Fruit fly (Drosophila melanogaster) whole organism, embryonic: ENCODE data around the gene ClC-a.

Experiments
- Asciz ChIP-seq: fragments of 200-800 bp; sonication (Bioruptor generic); optimal IDR thresholded peaks from 2 replicates; lab custom pipeline; 2017; ENCODE audit warnings: missing biosample characterization, mild to moderate bottlenecking, missing genetic modification characterization, missing genetic modification reagents
- Atf-2 ChIP-seq: fragments of 200-800 bp; sonication (Bioruptor generic); optimal IDR thresholded peaks from 2 replicates; lab custom pipeline; 2016; ENCODE audit warnings: missing biosample characterization, missing genetic modification characterization
- Bdp1 ChIP-seq: fragments of 200-800 bp; sonication (Bioruptor generic); optimal IDR thresholded peaks from 3 replicates; lab custom pipeline; 2016; ENCODE audit warnings: missing biosample characterization, missing genetic modification characterization
- CG10654 ChIP-seq: fragments of 200-800 bp; sonication (Bioruptor generic); optimal IDR thresholded peaks from 2 replicates; lab custom pipeline; 2016; ENCODE audit warnings: missing biosample characterization, missing genetic modification characterization
- CG12942 ChIP-seq: fragments of 200-800 bp; sonication (Bioruptor generic); optimal IDR thresholded peaks from 3 replicates; lab custom pipeline; 2016; ENCODE audit warnings: missing biosample characterization, missing genetic modification characterization
- CG13775 ChIP-seq: fragments of 200-800 bp; sonication (Bioruptor generic); optimal IDR thresholded peaks from 3 replicates; lab custom pipeline; 2017; ENCODE audit warnings: missing biosample characterization, mild to moderate bottlenecking, missing genetic modification characterization
- CG14014 ChIP-seq: fragments of 200-800 bp; sonication (Bioruptor generic); IDR thresholded peaks from 2 replicates; pipeline ENCODE4 v1.3.6; 2022; ENCODE audit warnings: missing biosample characterization, missing genetic modification characterization
- CG14965 ChIP-seq: fragments of 200-800 bp; sonication (Bioruptor generic); optimal IDR thresholded peaks from 2 replicates; lab custom pipeline; 2016; ENCODE audit warnings: missing biosample characterization, missing genetic modification characterization, borderline replicate concordance
- CG1602 ChIP-seq: fragments of 200-800 bp; sonication (Bioruptor generic); optimal IDR thresholded peaks from 3 replicates; lab custom pipeline; 2016; ENCODE audit warnings: missing biosample characterization, missing genetic modification characterization
- CG2889 ChIP-seq: fragments of 200-800 bp; sonication (Bioruptor generic); IDR thresholded peaks from 3 replicates; pipeline ENCODE4 v1.3.6; 2022; ENCODE audit warnings: missing biosample characterization, missing genetic modification characterization
- CG31365 ChIP-seq: fragments of 200-800 bp; sonication (Bioruptor generic); optimal IDR thresholded peaks from 2 replicates; lab custom pipeline; 2018; ENCODE audit warnings: missing biosample characterization, mild to moderate bottlenecking, missing genetic modification characterization
- CG3847 ChIP-seq: fragments of 200-800 bp; sonication (Bioruptor generic); IDR thresholded peaks from 2 replicates; pipeline ENCODE4 v1.3.6; 2022; ENCODE audit warnings: missing biosample characterization, missing genetic modification characterization
- CG4282 ChIP-seq: fragments of 200-800 bp; sonication (Bioruptor generic); optimal IDR thresholded peaks from 2 replicates; lab custom pipeline; 2016; ENCODE audit warnings: missing biosample characterization, missing genetic modification characterization
- CG4424 ChIP-seq: fragments of 200-800 bp; sonication (Bioruptor generic); optimal IDR thresholded peaks from 3 replicates; lab custom pipeline; 2016; ENCODE audit warnings: missing biosample characterization, missing genetic modification characterization
- CG7357 ChIP-seq: fragments of 200-800 bp; sonication (Bioruptor generic); IDR thresholded peaks from 3 replicates; pipeline ENCODE4 v1.3.6; 2022; ENCODE audit warnings: missing biosample characterization, missing genetic modification characterization
- CG7963 ChIP-seq: fragments of 200-800 bp; sonication (Bioruptor generic); IDR thresholded peaks from 3 replicates; pipeline ENCODE4 v1.3.6; 2022; ENCODE audit warnings: missing biosample characterization, missing genetic modification characterization; ENCODE audit not compliant: partially characterized antibody
- CG8089 ChIP-seq: fragments of 200-800 bp; sonication (Bioruptor generic); optimal IDR thresholded peaks from 3 replicates; lab custom pipeline; 2016; ENCODE audit warnings: missing biosample characterization, missing genetic modification characterization
- CG9932 ChIP-seq: fragments of 200-800 bp; sonication (Bioruptor generic); IDR thresholded peaks from 2 replicates; pipeline ENCODE4 v1.3.6; 2022; ENCODE audit warnings: missing biosample characterization, missing genetic modification characterization
- CTCF ChIP-seq: fragments of 200-800 bp; sonication (Bioruptor generic); optimal IDR thresholded peaks from 2 replicates; lab custom pipeline; 2017; ENCODE audit warnings: missing biosample characterization, mild to moderate bottlenecking, missing genetic modification characterization, moderate library complexity
- CkIIα-i1 ChIP-seq: fragments of 200-800 bp; sonication (Bioruptor generic); IDR thresholded peaks from 2 replicates; pipeline ENCODE4 v1.3.6; 2022; ENCODE audit warnings: missing biosample characterization, missing genetic modification characterization
- CrebB ChIP-seq: fragments of 200-800 bp; sonication (Bioruptor generic); optimal IDR thresholded peaks from 3 replicates; lab custom pipeline; 2018; ENCODE audit warnings: missing biosample characterization, mild to moderate bottlenecking, missing genetic modification characterization
- ERR ChIP-seq: fragments of 200-800 bp; sonication (Bioruptor generic); optimal IDR thresholded peaks from 2 replicates; lab custom pipeline; 2016; ENCODE audit warnings: missing biosample characterization, missing genetic modification characterization
- Fer3 ChIP-seq: fragments of 200-800 bp; sonication (Bioruptor generic); optimal IDR thresholded peaks from 2 replicates; lab custom pipeline; 2018; ENCODE audit warnings: missing biosample characterization, mild to moderate bottlenecking, missing genetic modification characterization, moderate library complexity
- Gsc ChIP-seq: fragments of 200-800 bp; sonication (Bioruptor generic); IDR thresholded peaks from 2 replicates; pipeline ENCODE4 v1.3.6; 2022; ENCODE audit warnings: missing biosample characterization, missing genetic modification characterization
- H2.0 ChIP-seq: fragments of 200-800 bp; sonication (Bioruptor generic); IDR thresholded peaks from 2 replicates; pipeline ENCODE4 v1.3.6; 2022; ENCODE audit warnings: missing biosample characterization, missing genetic modification characterization
- NfI ChIP-seq: fragments of 200-800 bp; sonication (Bioruptor generic); optimal IDR thresholded peaks from 3 replicates; lab custom pipeline; 2018; ENCODE audit warnings: missing biosample characterization, mild to moderate bottlenecking, missing genetic modification characterization, moderate library complexity
- PHDP ChIP-seq: fragments of 200-800 bp; sonication (Bioruptor generic); optimal IDR thresholded peaks from 3 replicates; lab custom pipeline; 2018; ENCODE audit warnings: missing biosample characterization, mild to moderate bottlenecking, missing genetic modification characterization, moderate library complexity
- Rfx ChIP-seq: fragments of 200-800 bp; sonication (Bioruptor generic); IDR thresholded peaks from 2 replicates; pipeline ENCODE4 v1.3.6; 2022; ENCODE audit warnings: missing biosample characterization, missing genetic modification characterization
- ara ChIP-seq: fragments of 200-800 bp; sonication (Bioruptor generic); IDR thresholded peaks from 2 replicates; pipeline ENCODE4 v1.3.6; 2022; ENCODE audit warnings: missing biosample characterization, missing genetic modification characterization
- ci ChIP-seq: fragments of 200-800 bp; sonication (Bioruptor generic); IDR thresholded peaks from 3 replicates; pipeline ENCODE4 v1.3.6; 2022; ENCODE audit warnings: missing biosample characterization, missing genetic modification characterization
- crc ChIP-seq: fragments of 200-800 bp; sonication (Bioruptor generic); optimal IDR thresholded peaks from 2 replicates; lab custom pipeline; 2016; ENCODE audit warnings: missing biosample characterization, missing genetic modification characterization
- dati ChIP-seq: fragments of 200-800 bp; sonication (Bioruptor generic); IDR thresholded peaks from 2 replicates; pipeline ENCODE4 v1.3.6; 2022; ENCODE audit warnings: missing biosample characterization, missing genetic modification characterization
- eyg ChIP-seq: fragments of 200-800 bp; sonication (Bioruptor generic); optimal IDR thresholded peaks from 3 replicates; lab custom pipeline; 2016; ENCODE audit warnings: missing biosample characterization, missing genetic modification characterization
- fru ChIP-seq: fragments of >200 bp; optimal IDR thresholded peaks from 2 replicates; lab custom pipeline; 2017
- gce ChIP-seq: fragments of 200-800 bp; sonication (Bioruptor generic); IDR thresholded peaks from 3 replicates; pipeline ENCODE4 v1.3.6; 2022; ENCODE audit warnings: missing biosample characterization, missing genetic modification characterization
- hkb ChIP-seq, 2 experiments: fragments of 200-800 bp in 1 of 2; fragments of >200 bp in 1 of 2; sonication (Bioruptor generic) in 1 of 2; IDR thresholded peaks in 1 of 2; optimal IDR thresholded peaks in 1 of 2; 2 replicates each; pipeline versions ENCODE4 v1.3.6 to Lab custom; 2017 to 2022; ENCODE audit warnings: missing biosample characterization in 1 of 2, missing genetic modification characterization in 1 of 2
- knrl ChIP-seq: fragments of 200-800 bp; sonication (Bioruptor generic); IDR thresholded peaks from 3 replicates; pipeline ENCODE4 v1.3.6; 2022; ENCODE audit warnings: missing biosample characterization, missing genetic modification characterization; ENCODE audit not compliant: partially characterized antibody
- lilli ChIP-seq: fragments of 200-800 bp; sonication (Bioruptor generic); optimal IDR thresholded peaks from 3 replicates; lab custom pipeline; 2016; ENCODE audit warnings: missing biosample characterization, missing genetic modification characterization
- odd ChIP-seq: fragments of 200-800 bp; sonication (Bioruptor generic); optimal IDR thresholded peaks from 2 replicates; lab custom pipeline; 2017; ENCODE audit warnings: missing biosample characterization, mild to moderate bottlenecking, missing genetic modification characterization
- peb ChIP-seq: fragments of 200-800 bp; sonication (Bioruptor generic); IDR thresholded peaks from 2 replicates; pipeline ENCODE4 v1.3.6; 2022; ENCODE audit warnings: missing biosample characterization, missing genetic modification characterization
- scrt ChIP-seq: fragments of 200-800 bp; sonication (Bioruptor generic); optimal IDR thresholded peaks from 2 replicates; lab custom pipeline; 2018; ENCODE audit warnings: missing biosample characterization, mild to moderate bottlenecking, missing genetic modification characterization, moderate library complexity
- sisA ChIP-seq: fragments of 200-800 bp; sonication (Bioruptor generic); IDR thresholded peaks from 2 replicates; pipeline ENCODE4 v1.3.6; 2022; ENCODE audit warnings: missing biosample characterization, missing genetic modification characterization
- sug ChIP-seq: fragments of 200-800 bp; optimal IDR thresholded peaks from 2 replicates; lab custom pipeline; 2019; ENCODE audit warnings: missing biosample characterization, mild to moderate bottlenecking, missing genetic modification characterization, moderate library complexity
- tll ChIP-seq, 2 experiments: fragments of 200-800 bp in 1 of 2; fragments of >200 bp in 1 of 2; sonication (Bioruptor generic) in 1 of 2; optimal IDR thresholded peaks; 2 replicates each; lab custom pipeline; 2017 to 2019; ENCODE audit warnings: missing biosample characterization in 2 of 2, missing genetic modification characterization in 2 of 2, mild to moderate bottlenecking in 1 of 2, moderate library complexity in 1 of 2
- trem ChIP-seq: fragments of 200-800 bp; optimal IDR thresholded peaks from 3 replicates; lab custom pipeline; 2019; ENCODE audit warnings: missing biosample characterization, mild to moderate bottlenecking, missing genetic modification characterization, moderate library complexity
- tup ChIP-seq: fragments of 200-800 bp; sonication (Bioruptor generic); optimal IDR thresholded peaks from 2 replicates; lab custom pipeline; 2016; ENCODE audit warnings: missing biosample characterization, mild to moderate bottlenecking, missing genetic modification characterization, moderate library complexity
- usp ChIP-seq: fragments of >200 bp; optimal IDR thresholded peaks from 2 replicates; lab custom pipeline; 2017; ENCODE audit warnings: missing biosample characterization, missing genetic modification characterization
- vvl ChIP-seq: fragments of 200-800 bp; sonication (Bioruptor generic); IDR thresholded peaks from 2 replicates; pipeline ENCODE4 v1.3.6; 2022; ENCODE audit warnings: missing biosample characterization, missing genetic modification characterization
- yki ChIP-seq: fragments of >200 bp; optimal IDR thresholded peaks from 3 replicates; lab custom pipeline; 2018
- zfh1 ChIP-seq: fragments of 200-800 bp; sonication (Bioruptor generic); IDR thresholded peaks from 3 replicates; pipeline ENCODE4 v1.3.6; 2022; ENCODE audit warnings: missing biosample characterization, missing genetic modification characterization

Gene ClC-a

dm6 chr3R:11849378-11850249, 36.6 kb upstream of the ClC-a start (continued):
- peak; percentile 83 for TF ChIP-seq CG7357 (GFP tag; lab: Robert Waterston, UW)
- no peak for TF ChIP-seq hkb (optimal IDR thresholded peaks at IDR 0.05; lab: Kevin White, UChicago)
- TF ChIP-seq hkb (GFP tag; IDR thresholded peaks at IDR 0.05; lab: Robert Waterston, UW) = peak; percentile 86
- peak; percentile 92 for TF ChIP-seq CG8089 (GFP tag; lab: Kevin White, UChicago)
- TF ChIP-seq CG31365 (tag; lab: Kevin White, UChicago) = peak; percentile 66
- TF ChIP-seq crc = peak; percentile 75
- TF ChIP-seq CG3847 (GFP tag; lab: Robert Waterston, UW) = peak; percentile 64
- peak; percentile 99 for TF ChIP-seq vvl (GFP tag; lab: Robert Waterston, UW)
- TF ChIP-seq CG2889 (GFP tag; lab: Robert Waterston, UW) = peak; percentile 31; the same call in 1 of the 3 replicates
- peak; percentile 68 for TF ChIP-seq Fer3 (tag; lab: Kevin White, UChicago)
- peak; percentile 78 for TF ChIP-seq ERR (GFP tag; lab: Kevin White, UChicago)
- TF ChIP-seq CG14965 (GFP tag; lab: Kevin White, UChicago) = peak; percentile 69
- TF ChIP-seq CG7963 (GFP tag; lab: Robert Waterston, UW) = no peak
- TF ChIP-seq PHDP (tag; lab: Kevin White, UChicago) = peak; percentile 89
- peak; percentile 52 for TF ChIP-seq tup (GFP tag; lab: Kevin White, UChicago)
- TF ChIP-seq CG9932 = no peak
- no peak for TF ChIP-seq yki (lab: Kevin White, UChicago)
- TF ChIP-seq odd (GFP tag; lab: Kevin White, UChicago) = peak; percentile 67
- TF ChIP-seq dati = peak; percentile 91
- peak; percentile 60 for TF ChIP-seq scrt (GFP tag; lab: Kevin White, UChicago)
- peak; percentile 57 for TF ChIP-seq CrebB
- peak; percentile 80 for TF ChIP-seq Bdp1 (GFP tag; lab: Kevin White, UChicago)
- no peak for TF ChIP-seq usp (GFP tag; lab: Kevin White, UChicago)
- peak; percentile 77 for TF ChIP-seq eyg (GFP tag; lab: Kevin White, UChicago)
- TF ChIP-seq CTCF (GFP tag; lab: Kevin White, UChicago) = peak; percentile 57
- peak; percentile 37; the same call in 1 of the 2 replicates for TF ChIP-seq CG14014 (GFP tag; lab: Robert Waterston, UW)
- peak; percentile 96 for TF ChIP-seq sisA (GFP tag; lab: Robert Waterston, UW)
- peak; percentile 90 for TF ChIP-seq CG1602 (GFP tag; lab: Kevin White, UChicago)
- peak; percentile 91 for TF ChIP-seq Gsc
- TF ChIP-seq lilli (GFP tag; lab: Kevin White, UChicago) = peak; percentile 75
- TF ChIP-seq tll (GFP tag; optimal IDR thresholded peaks at IDR 0.05; lab: Kevin White, UChicago) = no peak
- peak; percentile 81 for TF ChIP-seq trem (tag; lab: Kevin White, UChicago)
- TF ChIP-seq CG10654 = peak; percentile 94
- peak; percentile 95 for TF ChIP-seq ara (GFP tag; lab: Robert Waterston, UW)
- TF ChIP-seq NfI (GFP tag; lab: Kevin White, UChicago) = peak; percentile 84
- TF ChIP-seq Atf-2 (GFP tag; lab: Kevin White, UChicago) = peak; percentile 86
- peak; percentile 83 for TF ChIP-seq H2.0
- TF ChIP-seq CG12942 (GFP tag; lab: Kevin White, UChicago) = peak; percentile 89
- TF ChIP-seq gce (GFP tag; lab: Robert Waterston, UW) = peak; percentile 91; the same call in 2 of the 3 replicates
- TF ChIP-seq CkIIα-i1 (GFP tag; lab: Robert Waterston, UW) = no peak
- no peak for TF ChIP-seq fru
- TF ChIP-seq ci (GFP tag; lab: Robert Waterston, UW) = peak; percentile 97
- TF ChIP-seq sug = peak; percentile 33
- peak; percentile 65 for TF ChIP-seq CG4282
- 0 out of 3 replicates have a peak, but pooled peaks have one; percentile 27 for TF ChIP-seq knrl (GFP tag; lab: Robert Waterston, UW)
- peak; percentile 96 for TF ChIP-seq Asciz (GFP tag; lab: Kevin White, UChicago)
- TF ChIP-seq zfh1 = peak; percentile 97
- TF ChIP-seq CG4424 (GFP tag; lab: Kevin White, UChicago) = peak; percentile 93
- TF ChIP-seq peb (GFP tag; lab: Robert Waterston, UW) = peak; percentile 91
- TF ChIP-seq CG13775 = peak; percentile 67
- 0 out of 2 replicates have a peak, but pooled peaks have one; percentile 32 for TF ChIP-seq Rfx (GFP tag; lab: Robert Waterston, UW)
